Fruit fly (Drosophila melanogaster) whole organism, embryonic: ENCODE data around the gene CG31817.

Source experiments
- Adf1 ChIP-seq: fragments of 200-800 bp; sonication (Bioruptor generic); IDR thresholded peaks from 2 replicates; pipeline ENCODE4 v1.3.6; 2022; ENCODE audit warnings: missing biosample characterization, missing genetic modification characterization
- Asciz ChIP-seq: fragments of 200-800 bp; sonication (Bioruptor generic); optimal IDR thresholded peaks from 2 replicates; lab custom pipeline; 2017; ENCODE audit warnings: missing biosample characterization, mild to moderate bottlenecking, missing genetic modification characterization, missing genetic modification reagents
- BtbVII ChIP-seq: fragments of 200-800 bp; sonication (Bioruptor generic); optimal IDR thresholded peaks from 3 replicates; lab custom pipeline; 2017; ENCODE audit warnings: missing biosample characterization, mild to moderate bottlenecking, missing genetic modification characterization
- CG12744 ChIP-seq: fragments of 200-800 bp; sonication (Bioruptor generic); optimal IDR thresholded peaks from 2 replicates; lab custom pipeline; 2016; ENCODE audit warnings: missing biosample characterization, missing genetic modification characterization
- CG12942 ChIP-seq: fragments of 200-800 bp; sonication (Bioruptor generic); optimal IDR thresholded peaks from 3 replicates; lab custom pipeline; 2016; ENCODE audit warnings: missing biosample characterization, missing genetic modification characterization
- CG14050 ChIP-seq: fragments of 200-800 bp; sonication (Bioruptor generic); IDR thresholded peaks from 3 replicates; pipeline ENCODE4 v1.3.6; 2022; ENCODE audit warnings: missing biosample characterization, missing genetic modification characterization
- CG14667 ChIP-seq: fragments of 200-800 bp; sonication (Bioruptor generic); IDR thresholded peaks from 2 replicates; pipeline ENCODE4 v1.3.6; 2022; ENCODE audit warnings: missing biosample characterization, missing genetic modification characterization
- CG15269 ChIP-seq: fragments of 200-800 bp; sonication (Bioruptor generic); optimal IDR thresholded peaks from 2 replicates; lab custom pipeline; 2018; ENCODE audit warnings: missing biosample characterization, mild to moderate bottlenecking, missing genetic modification characterization, moderate library complexity
- CG17385 ChIP-seq: fragments of 200-800 bp; sonication (Bioruptor generic); optimal IDR thresholded peaks from 3 replicates; lab custom pipeline; 2018; ENCODE audit warnings: missing biosample characterization, mild to moderate bottlenecking, missing genetic modification characterization
- CG1832 ChIP-seq: fragments of 200-800 bp; sonication (Bioruptor generic); optimal IDR thresholded peaks from 2 replicates; lab custom pipeline; 2017; ENCODE audit warnings: missing biosample characterization, mild to moderate bottlenecking, missing genetic modification characterization, inconsistent platforms
- CG18599 ChIP-seq: fragments of 200-800 bp; sonication (Bioruptor generic); optimal IDR thresholded peaks from 3 replicates; lab custom pipeline; 2017; ENCODE audit warnings: missing biosample characterization, missing genetic modification characterization, mild to moderate bottlenecking, moderate library complexity, missing genetic modification reagents
- CG3407 ChIP-seq: fragments of 200-800 bp; sonication (Bioruptor generic); optimal IDR thresholded peaks from 2 replicates; lab custom pipeline; 2018; ENCODE audit warnings: missing biosample characterization, mild to moderate bottlenecking, missing genetic modification characterization
- CG3995 ChIP-seq: fragments of 200-800 bp; sonication (Bioruptor generic); optimal IDR thresholded peaks from 3 replicates; lab custom pipeline; 2016; ENCODE audit warnings: missing biosample characterization, missing genetic modification characterization
- CG4360 ChIP-seq: fragments of 200-800 bp; sonication (Bioruptor generic); IDR thresholded peaks from 2 replicates; pipeline ENCODE4 v1.3.6; 2022; ENCODE audit warnings: missing biosample characterization, missing genetic modification characterization
- CG5180 ChIP-seq: fragments of 200-800 bp; sonication (Bioruptor generic); optimal IDR thresholded peaks from 3 replicates; lab custom pipeline; 2017; ENCODE audit warnings: missing biosample characterization, missing genetic modification characterization, mild to moderate bottlenecking, moderate library complexity, missing genetic modification reagents
- CG6683 ChIP-seq: fragments of 200-800 bp; sonication (Bioruptor generic); optimal IDR thresholded peaks from 2 replicates; lab custom pipeline; 2017; ENCODE audit warnings: missing biosample characterization, mild to moderate bottlenecking, missing genetic modification characterization, missing genetic modification reagents
- CG7963 ChIP-seq: fragments of 200-800 bp; sonication (Bioruptor generic); IDR thresholded peaks from 3 replicates; pipeline ENCODE4 v1.3.6; 2022; ENCODE audit warnings: missing biosample characterization, missing genetic modification characterization; ENCODE audit not compliant: partially characterized antibody
- CG8290 ChIP-seq, 3 experiments: fragments of 200-800 bp; sonication (Bioruptor generic); optimal IDR thresholded peaks; 2 replicates each; lab custom pipeline; 2016 to 2019; ENCODE audit warnings: missing biosample characterization in 3 of 3, missing genetic modification characterization in 3 of 3, mild to moderate bottlenecking in 2 of 3, moderate library complexity in 1 of 3
- D19B ChIP-seq: fragments of 200-800 bp; sonication (Bioruptor generic); optimal IDR thresholded peaks from 2 replicates; lab custom pipeline; 2017; ENCODE audit warnings: missing biosample characterization, mild to moderate bottlenecking, missing genetic modification characterization
- E2f1 ChIP-seq: fragments of 200-800 bp; sonication (Bioruptor generic); IDR thresholded peaks from 2 replicates; pipeline ENCODE4 v1.3.6; 2022; ENCODE audit warnings: missing biosample characterization, missing genetic modification characterization
- E2f2 ChIP-seq: fragments of 200-800 bp; sonication (Bioruptor generic); IDR thresholded peaks from 2 replicates; pipeline ENCODE4 v1.3.6; 2022; ENCODE audit warnings: missing biosample characterization, missing genetic modification characterization
- Hmx ChIP-seq: fragments of 200-800 bp; sonication (Bioruptor generic); optimal IDR thresholded peaks from 2 replicates; lab custom pipeline; 2016; ENCODE audit warnings: missing biosample characterization, missing genetic modification characterization
- Lpt ChIP-seq: fragments of >200 bp; optimal IDR thresholded peaks from 2 replicates; lab custom pipeline; 2018; ENCODE audit warnings: missing biosample characterization, missing genetic modification characterization
- Meics ChIP-seq: fragments of 200-800 bp; sonication (Bioruptor generic); optimal IDR thresholded peaks from 2 replicates; lab custom pipeline; 2017; ENCODE audit warnings: missing biosample characterization, mild to moderate bottlenecking, missing genetic modification characterization
- NK7.1 ChIP-seq: fragments of 200-800 bp; sonication (Bioruptor generic); optimal IDR thresholded peaks from 3 replicates; lab custom pipeline; 2016; ENCODE audit warnings: missing biosample characterization, missing genetic modification characterization
- Neu2 ChIP-seq: fragments of 200-800 bp; sonication (Bioruptor generic); optimal IDR thresholded peaks from 3 replicates; lab custom pipeline; 2016; ENCODE audit warnings: missing biosample characterization, missing genetic modification characterization, borderline replicate concordance
- Nf-YA ChIP-seq: fragments of 200-800 bp; sonication (Bioruptor generic); IDR thresholded peaks from 2 replicates; pipeline ENCODE4 v1.3.6; 2022; ENCODE audit warnings: missing biosample characterization, missing genetic modification characterization
- Sin3A ChIP-seq: fragments of >200 bp; optimal IDR thresholded peaks from 2 replicates; lab custom pipeline; 2018
- Xbp1 ChIP-seq: fragments of 200-800 bp; sonication (Bioruptor generic); optimal IDR thresholded peaks from 3 replicates; lab custom pipeline; 2016; ENCODE audit warnings: missing biosample characterization, mild to moderate bottlenecking, missing genetic modification characterization
- ase ChIP-seq: fragments of 200-800 bp; sonication (Bioruptor generic); IDR thresholded peaks from 3 replicates; pipeline ENCODE4 v1.3.6; 2022; ENCODE audit warnings: missing biosample characterization, missing genetic modification characterization
- ato ChIP-seq: fragments of 200-800 bp; sonication (Bioruptor generic); IDR thresholded peaks from 2 replicates; pipeline ENCODE4 v1.3.6; 2022; ENCODE audit warnings: missing biosample characterization, missing genetic modification characterization; ENCODE audit not compliant: partially characterized antibody
- bab2 ChIP-seq: fragments of 200-800 bp; sonication (Bioruptor generic); optimal IDR thresholded peaks from 2 replicates; lab custom pipeline; 2016; ENCODE audit warnings: missing biosample characterization, missing genetic modification characterization
- btn ChIP-seq: fragments of 200-800 bp; sonication (Bioruptor generic); optimal IDR thresholded peaks from 2 replicates; lab custom pipeline; 2016; ENCODE audit warnings: missing biosample characterization, missing genetic modification characterization
- da ChIP-seq: fragments of 200-800 bp; sonication (Bioruptor generic); optimal IDR thresholded peaks from 2 replicates; lab custom pipeline; 2016; ENCODE audit warnings: missing biosample characterization, missing genetic modification characterization
- dan ChIP-seq: fragments of 200-800 bp; sonication (Bioruptor generic); IDR thresholded peaks from 2 replicates; pipeline ENCODE4 v1.3.6; 2022; ENCODE audit warnings: missing biosample characterization, missing genetic modification characterization
- disco-r ChIP-seq: fragments of 200-800 bp; sonication (Bioruptor generic); optimal IDR thresholded peaks from 2 replicates; lab custom pipeline; 2016; ENCODE audit warnings: missing biosample characterization, missing genetic modification characterization
- dm ChIP-seq: fragments of 200-800 bp; sonication (Bioruptor generic); optimal IDR thresholded peaks from 3 replicates; lab custom pipeline; 2016; ENCODE audit warnings: missing biosample characterization, missing genetic modification characterization
- ems ChIP-seq: fragments of 200-800 bp; sonication (Bioruptor generic); optimal IDR thresholded peaks from 3 replicates; lab custom pipeline; 2016; ENCODE audit warnings: missing biosample characterization, missing genetic modification characterization
- exex ChIP-seq: fragments of 200-800 bp; sonication (Bioruptor generic); optimal IDR thresholded peaks from 4 replicates; lab custom pipeline; 2018; ENCODE audit warnings: missing biosample characterization, mild to moderate bottlenecking, missing genetic modification characterization, moderate library complexity
- fd96Cb ChIP-seq: fragments of 200-800 bp; sonication (Bioruptor generic); optimal IDR thresholded peaks from 2 replicates; lab custom pipeline; 2018; ENCODE audit warnings: missing biosample characterization, mild to moderate bottlenecking, missing genetic modification characterization, moderate library complexity
- hth ChIP-seq: fragments of >200 bp; optimal IDR thresholded peaks from 2 replicates; lab custom pipeline; 2017; ENCODE audit warnings: inconsistent platforms
- jigr1 ChIP-seq: fragments of 200-800 bp; sonication (Bioruptor generic); IDR thresholded peaks from 3 replicates; pipeline ENCODE4 v1.3.6; 2022; ENCODE audit warnings: missing biosample characterization, missing genetic modification characterization
- sens ChIP-seq: fragments of 200-800 bp; sonication (Bioruptor generic); peaks from one replicate; lab custom pipeline; 2016; ENCODE audit warnings: missing biosample characterization, missing genetic modification characterization
- sim ChIP-seq: fragments of 200-800 bp; sonication (Bioruptor generic); IDR thresholded peaks from 2 replicates; pipeline ENCODE4 v1.3.6; 2022; ENCODE audit warnings: missing biosample characterization, missing genetic modification characterization
- sisA ChIP-seq: fragments of 200-800 bp; sonication (Bioruptor generic); IDR thresholded peaks from 2 replicates; pipeline ENCODE4 v1.3.6; 2022; ENCODE audit warnings: missing biosample characterization, missing genetic modification characterization
- so ChIP-seq: fragments of 200-800 bp; sonication (Bioruptor generic); IDR thresholded peaks from 3 replicates; pipeline ENCODE4 v1.3.6; 2022; ENCODE audit warnings: missing biosample characterization, missing genetic modification characterization
- sqz ChIP-seq: fragments of 200-800 bp; sonication (Bioruptor generic); optimal IDR thresholded peaks from 3 replicates; lab custom pipeline; 2018; ENCODE audit warnings: missing biosample characterization, mild to moderate bottlenecking, missing genetic modification characterization
- tin ChIP-seq: fragments of 200-800 bp; sonication (Bioruptor generic); optimal IDR thresholded peaks from 3 replicates; lab custom pipeline; 2016; ENCODE audit warnings: missing biosample characterization, missing genetic modification characterization
- unc-4 ChIP-seq: fragments of 200-800 bp; sonication (Bioruptor generic); IDR thresholded peaks from 2 replicates; pipeline ENCODE4 v1.3.6; 2022; ENCODE audit warnings: missing biosample characterization, missing genetic modification characterization; ENCODE audit not compliant: partially characterized antibody
- unpg ChIP-seq: fragments of 200-800 bp; sonication (Bioruptor generic); optimal IDR thresholded peaks from 3 replicates; lab custom pipeline; 2018; ENCODE audit warnings: missing biosample characterization, mild to moderate bottlenecking, missing genetic modification characterization, moderate library complexity
- zf30C ChIP-seq: fragments of 200-800 bp; sonication (Bioruptor generic); optimal IDR thresholded peaks from 3 replicates; lab custom pipeline; 2018; ENCODE audit warnings: missing biosample characterization, mild to moderate bottlenecking, missing genetic modification characterization

CG31817 gene

dm6 chr2L:16350160-16350633 lies 12.5 kb upstream of the CG31817 start (continued):
- peak; percentile 75; the same call in 2 of the 3 replicates for TF ChIP-seq ase (GFP tag; lab: Robert Waterston, UW)
- peak; percentile 14 for TF ChIP-seq zf30C
- no peak for TF ChIP-seq unpg (GFP tag; lab: Kevin White, UChicago)
- TF ChIP-seq CG12744 (GFP tag; lab: Kevin White, UChicago): no peak
- TF ChIP-seq CG1832 (GFP tag; lab: Kevin White, UChicago): no peak
- TF ChIP-seq Sin3A: no peak
- no peak for TF ChIP-seq Asciz (GFP tag; lab: Kevin White, UChicago)
- peak; percentile 47; the same call in 1 of the 3 replicates for TF ChIP-seq jigr1 (GFP tag; lab: Robert Waterston, UW)
- TF ChIP-seq BtbVII (GFP tag; lab: Kevin White, UChicago): peak; percentile 41
- TF ChIP-seq CG4360 (GFP tag; lab: Robert Waterston, UW): no peak
- TF ChIP-seq sens (GFP tag; lab: Kevin White, UChicago): peak; percentile 53
- TF ChIP-seq dm (GFP tag; lab: Kevin White, UChicago): no peak
- TF ChIP-seq tin (GFP tag; lab: Kevin White, UChicago): peak; percentile 53
- peak; percentile 80 for TF ChIP-seq Xbp1 (GFP tag; lab: Kevin White, UChicago)
- no peak for TF ChIP-seq sim
- peak; percentile 35; the same call in 1 of the 2 replicates for TF ChIP-seq E2f2 (GFP tag; lab: Robert Waterston, UW)
- no peak for TF ChIP-seq CG15269 (tag; lab: Kevin White, UChicago)
- TF ChIP-seq CG18599 (GFP tag; lab: Kevin White, UChicago): peak; percentile 76
- peak; percentile 53; the same call in 1 of the 2 replicates for TF ChIP-seq ato (GFP tag; lab: Robert Waterston, UW)
- TF ChIP-seq Lpt (GFP tag; lab: Kevin White, UChicago): no peak
- no peak for TF ChIP-seq hth
- TF ChIP-seq Meics (GFP tag; lab: Kevin White, UChicago): peak; percentile 79
- TF ChIP-seq D19B (GFP tag; lab: Kevin White, UChicago): peak; percentile 52
- peak; percentile 81 for TF ChIP-seq sisA (GFP tag; lab: Robert Waterston, UW)
- no peak for TF ChIP-seq CG7963 (GFP tag; lab: Robert Waterston, UW)
- no peak for TF ChIP-seq CG6683
- TF ChIP-seq CG5180 (GFP tag; lab: Kevin White, UChicago): no peak
- TF ChIP-seq CG14667 (GFP tag; lab: Robert Waterston, UW): peak; percentile 75; the same call in 1 of the 2 replicates
- TF ChIP-seq exex (tag; lab: Kevin White, UChicago): peak; percentile 23
- TF ChIP-seq so (GFP tag; lab: Robert Waterston, UW): peak; percentile 75
- peak; percentile 70 for TF ChIP-seq E2f1 (GFP tag; lab: Robert Waterston, UW)
- TF ChIP-seq da (GFP tag; lab: Kevin White, UChicago): peak; percentile 53
- TF ChIP-seq fd96Cb (tag; lab: Kevin White, UChicago): peak; percentile 45
- TF ChIP-seq CG8290 (GFP tag; optimal IDR thresholded peaks at IDR 0.05; lab: Kevin White, UChicago): peak; percentile 28
- peak in 1 of 2 experiments; percentile 8 for TF ChIP-seq CG8290 (tag; optimal IDR thresholded peaks at IDR 0.05; lab: Kevin White, UChicago)
- peak; percentile 76 for TF ChIP-seq Nf-YA (GFP tag; lab: Robert Waterston, UW)
- no peak for TF ChIP-seq Neu2
- peak; percentile 98 for TF ChIP-seq CG17385 (GFP tag; lab: Kevin White, UChicago)
- TF ChIP-seq CG12942 (GFP tag; lab: Kevin White, UChicago): peak; percentile 65
- peak; percentile 58; the same call in 1 of the 2 replicates for TF ChIP-seq unc-4
- TF ChIP-seq Adf1 (GFP tag; lab: Robert Waterston, UW): peak; percentile 35; the same call in 1 of the 2 replicates
- TF ChIP-seq CG3995 (GFP tag; lab: Kevin White, UChicago): peak; percentile 39
- no peak for TF ChIP-seq dan (GFP tag; lab: Robert Waterston, UW)
- TF ChIP-seq btn: no peak
- no peak for TF ChIP-seq NK7.1
- TF ChIP-seq Hmx (GFP tag; lab: Kevin White, UChicago): no peak
- TF ChIP-seq CG14050 (GFP tag; lab: Robert Waterston, UW): peak; percentile 68
- TF ChIP-seq CG3407 (GFP tag; lab: Kevin White, UChicago): peak; percentile 12
- TF ChIP-seq disco-r (GFP tag; lab: Kevin White, UChicago): no peak
- peak; percentile 82 for TF ChIP-seq sqz
- peak; percentile 34 for TF ChIP-seq ems (GFP tag; lab: Kevin White, UChicago)
- TF ChIP-seq bab2 (GFP tag; lab: Kevin White, UChicago): peak; percentile 54
